Worm (Caenorhabditis elegans): ENCODE data around the gene ador-1.

- TF ChIP-seq ztf-7 (tag; optimal IDR thresholded peaks at IDR 0.05): no peak
- no peak for TF ChIP-seq sdz-12 (GFP tag; optimal IDR thresholded peaks at IDR 0.05)
- TF ChIP-seq ztf-11 (tag; optimal IDR thresholded peaks at IDR 0.05): no peak
- TF ChIP-seq lin-39 (tag; optimal IDR thresholded peaks at IDR 0.05): no peak
- TF ChIP-seq F10B5.3 (tag; optimal IDR thresholded peaks at IDR 0.05): no peak
- no peak for TF ChIP-seq unc-39 (tag; optimal IDR thresholded peaks at IDR 0.05)
- no peak for TF ChIP-seq fkh-10 (GFP tag; optimal IDR thresholded peaks at IDR 0.05)
- TF ChIP-seq nhr-76 (tag; optimal IDR thresholded peaks at IDR 0.05): no peak
- TF ChIP-seq lin-13 (GFP tag; optimal IDR thresholded peaks at IDR 0.05): no peak
- TF ChIP-seq pqm-1 (tag; optimal IDR thresholded peaks at IDR 0.05): no peak
- no peak for TF ChIP-seq ceh-44 (GFP tag; IDR thresholded peaks at IDR 0.05)
- no peak for TF ChIP-seq zag-1 (tag; optimal IDR thresholded peaks at IDR 0.05)
- TF ChIP-seq duxl-1 (tag; optimal IDR thresholded peaks at IDR 0.05; ENCODE audit: poor library complexity): no peak
Measured at ce11 chrII:12494067-12494477, 8.6 kb downstream of the ador-1 start.

Measured in whole organism, L4 larva.